Worm (Caenorhabditis elegans) whole organism, L3 larva: ENCODE measurements around the gene math-5.

Experiments used
- ZK546.5 ChIP-seq: sonication (generic microtip); optimal IDR thresholded peaks from 2 replicates; lab custom pipeline; 2017; ENCODE audit warnings: missing biosample characterization, missing genetic modification characterization
- lin-39 ChIP-seq: fragments of 150-350 bp; optimal IDR thresholded peaks from 2 replicates; lab custom pipeline; 2018; ENCODE audit warnings: missing biosample characterization, missing genetic modification reagents, missing genetic modification characterization
- nhr-12 ChIP-seq: fragments of 150-350 bp; optimal IDR thresholded peaks from 2 replicates; lab custom pipeline; 2014; ENCODE audit warnings: missing biosample characterization, missing genetic modification characterization
- nhr-237 ChIP-seq: fragments of 150-350 bp; optimal IDR thresholded peaks from 2 replicates; lab custom pipeline; 2014; ENCODE audit warnings: missing biosample characterization, missing genetic modification characterization
- nhr-67 ChIP-seq: fragments of 150-350 bp; optimal IDR thresholded peaks from 2 replicates; lab custom pipeline; 2014; ENCODE audit warnings: missing biosample characterization, missing genetic modification characterization
- nhr-76 ChIP-seq: fragments of 150-350 bp; sonication (generic microtip); optimal IDR thresholded peaks from 5 replicates; lab custom pipeline; 2014; ENCODE audit warnings: missing biosample characterization, missing genetic modification characterization
- unc-39 ChIP-seq: sonication (generic microtip); optimal IDR thresholded peaks from 4 replicates; lab custom pipeline; 2017; ENCODE audit warnings: missing biosample characterization, missing genetic modification characterization

- no peak for TF ChIP-seq nhr-237
- no peak for TF ChIP-seq nhr-67
- TF ChIP-seq lin-39 (tag; lab: Kevin White, UChicago) = no peak
- TF ChIP-seq nhr-76 (tag; lab: Kevin White, UChicago) = no peak
- no peak for TF ChIP-seq unc-39 (tag; lab: Kevin White, UChicago)
- no peak for TF ChIP-seq nhr-12
- TF ChIP-seq ZK546.5 (tag; lab: Kevin White, UChicago) = no peak
These were observed 46.0 kb upstream of the math-5 start for ce11 chrII:1928578-1928977.
